Worm (Caenorhabditis elegans) whole organism, young adult: ENCODE measurements around the gene C44H4.6.

Experiments used
- dpl-1 ChIP-seq: fragments of 150-350 bp; optimal IDR thresholded peaks from 2 replicates; lab custom pipeline; 2014; ENCODE audit warnings: missing biosample characterization, missing genetic modification reagents, missing genetic modification characterization
- zfh-2 ChIP-seq: fragments of 200-800 bp; sonication (Bioruptor generic); conservative IDR thresholded peaks from 2 replicates; pipeline ENCODE4 v1.3.6; 2022; ENCODE audit warnings: missing genetic modification reagents, missing genetic modification characterization, missing compliant biosample characterization
- ztf-26 ChIP-seq: sonication (generic microtip); optimal IDR thresholded peaks from 2 replicates; lab custom pipeline; 2017; ENCODE audit warnings: missing genetic modification characterization, missing compliant biosample characterization

DNA sequence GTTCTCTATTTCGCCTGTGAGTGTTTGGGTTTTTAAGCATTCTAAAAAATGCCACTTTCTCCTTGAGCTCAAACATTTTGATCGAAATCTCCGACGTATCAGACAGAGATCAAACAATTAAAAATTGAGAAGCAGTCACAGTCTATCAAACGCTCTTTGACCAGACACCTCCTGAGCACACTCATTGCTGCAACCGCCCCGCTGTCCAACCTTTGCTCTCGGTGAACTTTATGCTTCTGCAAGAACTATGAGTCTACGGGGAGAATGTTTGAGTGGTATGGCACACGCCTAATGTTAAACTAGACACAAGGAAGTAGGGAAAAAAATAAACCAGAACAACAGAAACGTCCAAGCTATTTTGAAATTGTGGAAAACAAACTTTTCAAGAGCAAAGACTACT is 33.9 kb downstream of the C44H4.6 start:
- TF ChIP-seq dpl-1, result no peak
- no peak for TF ChIP-seq ztf-26 (tag; lab: Kevin White, UChicago)
- TF ChIP-seq zfh-2 (GFP tag; lab: Robert Waterston, UW), result no peak
